Worm (Caenorhabditis elegans) whole organism, L3 larva: ENCODE measurements around the gene clec-180.

Experiments used
- R02D3.7 ChIP-seq: fragments of 150-350 bp; optimal IDR thresholded peaks from 2 replicates; lab custom pipeline; 2014; ENCODE audit warnings: missing biosample characterization, missing genetic modification characterization
- ceh-28 ChIP-seq: fragments of 150-350 bp; optimal IDR thresholded peaks from 2 replicates; lab custom pipeline; 2014; ENCODE audit warnings: missing biosample characterization, missing genetic modification reagents, missing genetic modification characterization
- ceh-82 ChIP-seq: fragments of 150-350 bp; optimal IDR thresholded peaks from 2 replicates; lab custom pipeline; 2014; ENCODE audit warnings: missing biosample characterization, missing genetic modification characterization
- elt-2 ChIP-seq: sonication (generic microtip); optimal IDR thresholded peaks from 2 replicates; lab custom pipeline; 2016; ENCODE audit warnings: missing genetic modification reagents, mild to moderate bottlenecking, missing genetic modification characterization, missing compliant biosample characterization
- lsy-12 ChIP-seq: sonication (generic microtip); optimal IDR thresholded peaks from 2 replicates; lab custom pipeline; 2016; ENCODE audit warnings: mild to moderate bottlenecking, missing genetic modification characterization, missing compliant biosample characterization
- mdl-1 ChIP-seq: fragments of 150-350 bp; optimal IDR thresholded peaks from 2 replicates; lab custom pipeline; 2014; ENCODE audit warnings: missing biosample characterization, missing genetic modification characterization
- nhr-12 ChIP-seq: fragments of 150-350 bp; optimal IDR thresholded peaks from 2 replicates; lab custom pipeline; 2014; ENCODE audit warnings: missing biosample characterization, missing genetic modification characterization
- nhr-237 ChIP-seq: fragments of 150-350 bp; optimal IDR thresholded peaks from 2 replicates; lab custom pipeline; 2014; ENCODE audit warnings: missing biosample characterization, missing genetic modification characterization
- nhr-76 ChIP-seq: fragments of 150-350 bp; sonication (generic microtip); optimal IDR thresholded peaks from 5 replicates; lab custom pipeline; 2014; ENCODE audit warnings: missing biosample characterization, missing genetic modification characterization
- snpc-4 ChIP-seq: fragments of 150-350 bp; optimal IDR thresholded peaks from 2 replicates; lab custom pipeline; 2014; ENCODE audit warnings: missing biosample characterization, missing genetic modification characterization
- zag-1 ChIP-seq: fragments of 150-350 bp; optimal IDR thresholded peaks from 2 replicates; lab custom pipeline; 2014; ENCODE audit warnings: missing biosample characterization, missing genetic modification characterization

ce11 chrIV:7578281-7578680, 9.6 kb downstream of the clec-180 start, which contains the start of gene F32E10.5:
- TF ChIP-seq snpc-4 (tag; lab: Kevin White, UChicago) (no peak), nhr-12 (tag; lab: Kevin White, UChicago) (no peak), nhr-76 (tag; lab: Kevin White, UChicago) (no peak), R02D3.7 (tag; lab: Kevin White, UChicago) (no peak), elt-2 (tag; lab: Kevin White, UChicago) (no peak), mdl-1 (tag; lab: Kevin White, UChicago) (no peak), zag-1 (tag; lab: Kevin White, UChicago) (no peak), ceh-82 (tag; lab: Kevin White, UChicago) (no peak), ceh-28 (no peak), nhr-237 (tag; lab: Kevin White, UChicago) (no peak), lsy-12 (no peak)
